Worm (Caenorhabditis elegans): Measurements from ENCODE around the gene D2096.6.
A peak's percentile ranks its signal among the peaks of the same experiment; 100 is the strongest.

D2096.6 gene

DNA sequence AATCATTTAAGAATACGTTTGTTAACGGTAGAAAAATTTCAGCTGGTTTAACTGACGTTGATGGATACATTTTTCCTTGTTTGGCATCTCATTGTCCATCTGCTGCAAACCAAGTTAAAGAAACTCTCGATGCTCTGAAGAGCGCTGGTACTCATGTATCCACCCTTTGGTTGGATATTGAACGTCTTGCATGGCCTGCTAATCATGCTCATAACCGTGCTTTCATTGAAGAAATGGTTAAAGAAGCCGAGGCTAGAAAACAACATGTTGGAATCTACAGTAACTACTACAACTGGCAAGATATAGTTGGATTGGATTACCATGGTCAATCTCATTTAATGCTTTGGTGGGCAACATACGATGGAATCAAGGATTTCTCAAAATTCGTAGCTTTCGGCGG, 36.0 kb downstream of the D2096.6 start:
- TF ChIP-seq dpl-1 (GFP tag; optimal IDR thresholded peaks at IDR 0.05) (no peak), unc-62 (GFP tag; optimal IDR thresholded peaks at IDR 0.05 in 1 of 2) (peak in 1 of 2 experiments; percentile 97), unc-62 (tag; optimal IDR thresholded peaks at IDR 0.05) (no peak)

DNA sequence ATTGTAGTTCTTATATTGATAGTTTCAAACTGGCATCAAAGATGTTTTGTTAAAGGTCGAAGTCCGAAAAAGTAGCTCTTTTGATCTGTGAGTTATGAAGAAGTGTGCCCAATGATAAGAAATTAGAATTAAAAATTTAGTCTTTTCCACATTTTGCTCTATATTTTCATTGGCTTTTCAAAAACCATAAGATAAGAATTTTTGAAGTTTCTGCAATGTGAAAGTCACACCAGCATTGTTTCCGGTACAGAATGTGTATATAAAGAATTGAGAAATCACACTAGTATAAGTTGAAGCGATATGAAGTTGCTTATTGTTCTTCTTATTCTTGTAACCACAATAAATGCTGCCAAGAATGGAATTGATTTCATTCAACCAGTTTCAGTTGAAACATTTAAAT, 36.5 kb downstream of the D2096.6 start, which contains the start of gene lys-10:
TSS of gene lys-10 (plus strand) at position 301 of the 400 bp plus-strand sequence.
- no peak for TF ChIP-seq nhr-77 (tag; optimal IDR thresholded peaks at IDR 0.05)
- no peak for TF ChIP-seq hlh-30 (tag; optimal IDR thresholded peaks at IDR 0.05; ENCODE audit: insufficient read depth)
- no peak for TF ChIP-seq mep-1 (tag; optimal IDR thresholded peaks at IDR 0.05)
- no peak for TF ChIP-seq ceh-28 (tag; optimal IDR thresholded peaks at IDR 0.05)
- TF ChIP-seq zip-11 (GFP tag; IDR thresholded peaks at IDR 0.05), result no peak
- TF ChIP-seq lin-15B (tag; optimal IDR thresholded peaks at IDR 0.05), result no peak
- no peak for TF ChIP-seq unc-62 (GFP tag; optimal IDR thresholded peaks at IDR 0.05 in 1 of 2)
- no peak for TF ChIP-seq unc-62 (tag; optimal IDR thresholded peaks at IDR 0.05)
- TF ChIP-seq mxl-3 (GFP tag; optimal IDR thresholded peaks at IDR 0.05), result no peak
- TF ChIP-seq ama-1 (optimal IDR thresholded peaks at IDR 0.05), result no peak
- no peak for TF ChIP-seq F10B5.3 (tag; optimal IDR thresholded peaks at IDR 0.05)
- no peak for TF ChIP-seq cey-2 (tag; optimal IDR thresholded peaks at IDR 0.05; ENCODE audit: borderline replicate concordance, insufficient read depth)
- no peak for TF ChIP-seq mes-2 (tag; optimal IDR thresholded peaks at IDR 0.05; ENCODE audit: poor library complexity, severe bottlenecking)
- TF ChIP-seq madf-9 (GFP tag; conservative IDR thresholded peaks at IDR 0.05), result no peak
- TF ChIP-seq dmd-9 (GFP tag; IDR thresholded peaks at IDR 0.05), result no peak
- no peak for TF ChIP-seq ztf-11 (tag; optimal IDR thresholded peaks at IDR 0.05)
- no peak for TF ChIP-seq fkh-10 (GFP tag; optimal IDR thresholded peaks at IDR 0.05)
- no peak for TF ChIP-seq lin-39 (tag; optimal IDR thresholded peaks at IDR 0.05)
- TF ChIP-seq unc-39 (tag; optimal IDR thresholded peaks at IDR 0.05), result no peak

DNA sequence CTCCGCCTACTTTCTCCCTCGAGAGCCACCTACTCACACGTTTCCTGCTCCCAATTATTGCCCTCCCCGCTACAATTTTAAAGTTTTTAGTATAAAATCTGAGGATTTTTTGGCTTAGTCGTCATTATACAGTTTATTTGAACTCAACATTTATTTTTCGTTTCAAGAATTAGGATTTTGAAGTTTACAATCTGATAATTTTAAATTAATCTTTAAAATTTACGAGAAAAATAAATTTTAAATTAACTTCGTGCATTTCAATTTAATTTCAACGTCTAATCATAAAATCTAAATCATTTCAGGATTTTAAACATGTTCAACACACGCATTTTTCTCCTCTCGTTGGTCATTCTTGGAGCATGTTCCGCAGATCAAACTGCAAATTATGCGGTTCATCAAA, 40.1 kb downstream of the D2096.6 start, which contains the start of gene F35H10.2:
TSS of gene F35H10.2 (plus strand) at position 301 of the 400 bp plus-strand sequence.
- TF ChIP-seq ceh-32 (tag; optimal IDR thresholded peaks at IDR 0.05; ENCODE audit: poor library complexity), result no peak
- no peak for TF ChIP-seq Y105C5A.15 (GFP tag; IDR thresholded peaks at IDR 0.05)
- no peak for TF ChIP-seq hlh-30 (tag; optimal IDR thresholded peaks at IDR 0.05; ENCODE audit: insufficient read depth)
- TF ChIP-seq attf-4 (tag; optimal IDR thresholded peaks at IDR 0.05), result no peak
- TF ChIP-seq daf-8 (GFP tag; IDR thresholded peaks at IDR 0.05), result no peak
- TF ChIP-seq sdz-12 (GFP tag; optimal IDR thresholded peaks at IDR 0.05), result no peak
- TF ChIP-seq nhr-11 (tag; optimal IDR thresholded peaks at IDR 0.05), result no peak
- TF ChIP-seq nhr-28 (tag; optimal IDR thresholded peaks at IDR 0.05), result no peak
- TF ChIP-seq lin-13 (GFP tag; optimal IDR thresholded peaks at IDR 0.05), result no peak
- TF ChIP-seq daf-16 (GFP tag; optimal IDR thresholded peaks at IDR 0.05), result no peak
- TF ChIP-seq daf-16 (tag; optimal IDR thresholded peaks at IDR 0.05), result no peak
- TF ChIP-seq hlh-11 (tag; optimal IDR thresholded peaks at IDR 0.05), result no peak
- TF ChIP-seq nhr-111 (GFP tag; optimal IDR thresholded peaks at IDR 0.05), result no peak
- no peak for TF ChIP-seq F44E2.7 (GFP tag; IDR thresholded peaks at IDR 0.05)
- TF ChIP-seq ceh-44 (GFP tag; IDR thresholded peaks at IDR 0.05), result no peak
- TF ChIP-seq daf-19 (GFP tag; conservative IDR thresholded peaks at IDR 0.05), result no peak
- no peak for TF ChIP-seq snpc-1.2 (GFP tag; IDR thresholded peaks at IDR 0.05)
- no peak for TF ChIP-seq nhr-48 (tag; optimal IDR thresholded peaks at IDR 0.05)

DNA sequence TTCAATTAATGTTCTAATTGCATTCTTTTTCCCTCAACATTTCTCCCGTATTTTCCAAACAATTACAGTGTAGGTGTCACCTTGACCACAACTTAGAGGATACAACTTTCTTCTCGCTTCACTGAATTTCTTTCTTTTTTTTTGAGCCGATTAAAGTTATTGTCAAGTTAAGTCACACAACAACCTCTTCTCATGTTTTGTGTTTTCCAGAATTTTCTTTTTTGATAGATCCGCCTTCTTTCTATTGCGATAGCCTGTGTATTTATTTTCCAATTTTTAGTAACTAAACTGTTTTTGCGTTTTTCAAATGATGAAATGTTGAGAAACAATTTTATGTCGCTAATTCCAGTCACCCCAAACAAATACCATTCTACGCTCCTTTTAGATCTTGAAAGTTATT, 43.4 kb downstream of the D2096.6 start, which contains the start of gene F35H10.3:
TSS of gene F35H10.3 (plus strand) at position 301 of the 400 bp plus-strand sequence.
- TF ChIP-seq nhr-41 (GFP tag; IDR thresholded peaks at IDR 0.05), result no peak
- TF ChIP-seq nhr-11 (tag; optimal IDR thresholded peaks at IDR 0.05), result no peak
- TF ChIP-seq F44E2.7 (GFP tag; IDR thresholded peaks at IDR 0.05), result no peak
- TF ChIP-seq spr-1 (tag; optimal IDR thresholded peaks at IDR 0.05), result no peak
- no peak for TF ChIP-seq F26F4.8 (GFP tag; conservative IDR thresholded peaks at IDR 0.05)
- TF ChIP-seq zip-11 (GFP tag; IDR thresholded peaks at IDR 0.05), result no peak
- no peak for TF ChIP-seq pqm-1 (tag; optimal IDR thresholded peaks at IDR 0.05)
- no peak for TF ChIP-seq ztf-7 (tag; optimal IDR thresholded peaks at IDR 0.05)
- TF ChIP-seq mdt-29 (GFP tag; IDR thresholded peaks at IDR 0.05), result no peak
- no peak for TF ChIP-seq madf-5 (GFP tag; IDR thresholded peaks at IDR 0.05)
- TF ChIP-seq hmg-1.1 (GFP tag; IDR thresholded peaks at IDR 0.05), result no peak
- no peak for TF ChIP-seq Y48G9A.11 (GFP tag; IDR thresholded peaks at IDR 0.05)
- no peak for TF ChIP-seq mes-2 (tag; optimal IDR thresholded peaks at IDR 0.05; ENCODE audit: poor library complexity, severe bottlenecking)
- TF ChIP-seq fos-1 (tag; optimal IDR thresholded peaks at IDR 0.05), result no peak

Data from whole organism, L4 larva.